ENCODE assay signal across 1 fruit fly cellular context in the genomic region with DNA sequence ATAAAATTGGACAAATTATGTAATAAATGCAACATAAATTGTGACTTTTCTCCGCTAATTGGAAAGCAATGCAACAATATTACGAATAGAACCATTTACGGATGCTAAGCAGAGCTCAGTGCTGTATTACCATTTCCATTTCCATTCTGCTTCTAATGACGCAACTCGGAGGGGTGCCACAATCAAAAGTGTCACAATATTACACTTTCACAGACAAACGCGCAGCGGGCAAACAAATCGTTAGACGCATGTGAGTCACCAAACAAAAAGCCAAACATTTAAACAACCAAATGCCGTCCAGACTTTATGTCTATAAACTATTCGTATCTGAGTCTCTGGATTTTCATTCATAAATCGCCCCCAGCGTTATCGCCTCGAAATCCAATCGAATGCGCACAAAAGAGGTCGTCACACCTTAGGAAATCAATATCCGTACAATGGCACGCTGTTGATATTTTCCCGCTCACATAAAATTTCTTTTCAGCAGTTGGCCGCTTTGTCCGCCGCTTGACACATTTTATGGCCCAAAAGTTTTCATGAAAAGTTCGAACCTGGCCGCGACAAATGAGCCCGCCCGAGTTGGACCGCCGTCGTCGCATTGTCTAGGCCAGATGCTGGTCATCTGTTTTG.
A peak's percentile ranks its signal among the peaks of the same experiment; 100 is the strongest.
TF ChIP-seq lines count a peak whose summit lies in the region.

No protein-coding gene starts in this region.

TF ChIP-seq in whole organism, embryonic, 481 proteins besides CTCF, POLR2A, EP300 and RAD21 (continued from another document):
- TF ChIP-seq abd-A (tag; optimal IDR thresholded peaks at IDR 0.05; lab: Kevin White, UChicago): peak; percentile 84
- peak; percentile 26 for TF ChIP-seq gsb-n (tag; optimal IDR thresholded peaks at IDR 0.05; lab: Kevin White, UChicago)
- no peak for TF ChIP-seq Dip2 (GFP tag; IDR thresholded peaks at IDR 0.05; lab: Robert Waterston, UW)
- no peak for TF ChIP-seq TFAM (GFP tag; optimal IDR thresholded peaks at IDR 0.05; lab: Kevin White, UChicago)
- no peak for TF ChIP-seq Dad (GFP tag; optimal IDR thresholded peaks at IDR 0.05; lab: Kevin White, UChicago)
- TF ChIP-seq al (GFP tag; IDR thresholded peaks at IDR 0.05; lab: Robert Waterston, UW): no peak
- TF ChIP-seq CG2199 (GFP tag; IDR thresholded peaks at IDR 0.05; lab: Robert Waterston, UW): peak; percentile 67; the same call in 1 of the 3 replicates
- no peak for TF ChIP-seq Ssrp (tag; optimal IDR thresholded peaks at IDR 0.05; lab: Kevin White, UChicago)
- TF ChIP-seq mirr (GFP tag; optimal IDR thresholded peaks at IDR 0.05; lab: Kevin White, UChicago): no peak
- no peak for TF ChIP-seq esg (GFP tag; conservative IDR thresholded peaks at IDR 0.05; lab: Robert Waterston, UW)
- TF ChIP-seq Hmx (GFP tag; optimal IDR thresholded peaks at IDR 0.05; lab: Kevin White, UChicago): no peak
- no peak for TF ChIP-seq ind (GFP tag; optimal IDR thresholded peaks at IDR 0.05; lab: Kevin White, UChicago)
- no peak for TF ChIP-seq sc (optimal IDR thresholded peaks at IDR 0.05; lab: Kevin White, UChicago)
- no peak for TF ChIP-seq sc (GFP tag; optimal IDR thresholded peaks at IDR 0.05; lab: Kevin White, UChicago)
- TF ChIP-seq fd96Cb (tag; optimal IDR thresholded peaks at IDR 0.05; lab: Kevin White, UChicago): no peak
- no peak for TF ChIP-seq cwo (GFP tag; optimal IDR thresholded peaks at IDR 0.05; lab: Kevin White, UChicago)
- no peak for TF ChIP-seq CG15479 (GFP tag; optimal IDR thresholded peaks at IDR 0.05; lab: Kevin White, UChicago)
- no peak for TF ChIP-seq CG12155 (GFP tag; optimal IDR thresholded peaks at IDR 0.05; lab: Kevin White, UChicago)
- no peak for TF ChIP-seq CG11696 (GFP tag; IDR thresholded peaks at IDR 0.05; lab: Robert Waterston, UW)
- TF ChIP-seq Blimp-1 (GFP tag; optimal IDR thresholded peaks at IDR 0.05; lab: Kevin White, UChicago): peak; percentile 80
- TF ChIP-seq Myb (GFP tag; optimal IDR thresholded peaks at IDR 0.05; lab: Kevin White, UChicago): no peak
- peak; percentile 44 for TF ChIP-seq sens (GFP tag; lab: Kevin White, UChicago)
- TF ChIP-seq Hsf (GFP tag; optimal IDR thresholded peaks at IDR 0.05; lab: Kevin White, UChicago): no peak
- TF ChIP-seq pita (GFP tag; optimal IDR thresholded peaks at IDR 0.05; lab: Kevin White, UChicago): no peak
- 0 out of 2 replicates have a peak, but pooled peaks have one; percentile 24 for TF ChIP-seq Awh (GFP tag; IDR thresholded peaks at IDR 0.05; lab: Robert Waterston, UW)
- TF ChIP-seq repo (GFP tag; optimal IDR thresholded peaks at IDR 0.05; lab: Kevin White, UChicago): no peak
- no peak for TF ChIP-seq Dll (GFP tag; IDR thresholded peaks at IDR 0.05; lab: Robert Waterston, UW; ENCODE audit: partially characterized antibody)
- no peak for TF ChIP-seq CG32772 (GFP tag; IDR thresholded peaks at IDR 0.05; lab: Robert Waterston, UW)
- no peak for TF ChIP-seq Abd-B (GFP tag; optimal IDR thresholded peaks at IDR 0.05; lab: Kevin White, UChicago)
- no peak for TF ChIP-seq CG17612 (GFP tag; IDR thresholded peaks at IDR 0.05; lab: Robert Waterston, UW)
- TF ChIP-seq CG8765 (GFP tag; IDR thresholded peaks at IDR 0.05; lab: Robert Waterston, UW): no peak
- no peak for TF ChIP-seq tio (GFP tag; optimal IDR thresholded peaks at IDR 0.05; lab: Kevin White, UChicago)
- no peak for TF ChIP-seq gcm2 (GFP tag; optimal IDR thresholded peaks at IDR 0.05; lab: Kevin White, UChicago)
- no peak for TF ChIP-seq jigr1 (GFP tag; IDR thresholded peaks at IDR 0.05; lab: Robert Waterston, UW)
- no peak for TF ChIP-seq chn (GFP tag; optimal IDR thresholded peaks at IDR 0.05; lab: Kevin White, UChicago)
- TF ChIP-seq Lpt (GFP tag; optimal IDR thresholded peaks at IDR 0.05; lab: Kevin White, UChicago): no peak
- TF ChIP-seq Pdp1 (GFP tag; optimal IDR thresholded peaks at IDR 0.05; lab: Kevin White, UChicago): peak in 1 of 2 experiments; percentile 51
- TF ChIP-seq CG14667 (GFP tag; IDR thresholded peaks at IDR 0.05; lab: Robert Waterston, UW): no peak
- TF ChIP-seq Gug (GFP tag; IDR thresholded peaks at IDR 0.05; lab: Robert Waterston, UW): no peak
- TF ChIP-seq btn (GFP tag; optimal IDR thresholded peaks at IDR 0.05; lab: Kevin White, UChicago): no peak
- no peak for TF ChIP-seq Stat92E (GFP tag; optimal IDR thresholded peaks at IDR 0.05; lab: Kevin White, UChicago)
- TF ChIP-seq CG13775 (GFP tag; optimal IDR thresholded peaks at IDR 0.05; lab: Kevin White, UChicago): no peak
- no peak for TF ChIP-seq CG10462 (GFP tag; optimal IDR thresholded peaks at IDR 0.05; lab: Kevin White, UChicago)
- no peak for TF ChIP-seq CG6683 (GFP tag; optimal IDR thresholded peaks at IDR 0.05; lab: Kevin White, UChicago)
- TF ChIP-seq sr (GFP tag; IDR thresholded peaks at IDR 0.05; lab: Robert Waterston, UW): no peak
- no peak for TF ChIP-seq CG3726 (GFP tag; IDR thresholded peaks at IDR 0.05; lab: Robert Waterston, UW)
- TF ChIP-seq kni (GFP tag; optimal IDR thresholded peaks at IDR 0.05; lab: Kevin White, UChicago): peak; percentile 49
- TF ChIP-seq lbe (GFP tag; optimal IDR thresholded peaks at IDR 0.05; lab: Kevin White, UChicago): no peak
- TF ChIP-seq CG10654 (GFP tag; optimal IDR thresholded peaks at IDR 0.05; lab: Kevin White, UChicago): no peak
- TF ChIP-seq CG13624 (GFP tag; optimal IDR thresholded peaks at IDR 0.05; lab: Kevin White, UChicago): no peak
- TF ChIP-seq CG8290 (GFP tag; optimal IDR thresholded peaks at IDR 0.05; lab: Kevin White, UChicago): no peak
- no peak for TF ChIP-seq CG8290 (tag; optimal IDR thresholded peaks at IDR 0.05; lab: Kevin White, UChicago)
- no peak for TF ChIP-seq Optix (GFP tag; IDR thresholded peaks at IDR 0.05; lab: Robert Waterston, UW)
- TF ChIP-seq sd (tag; optimal IDR thresholded peaks at IDR 0.05; lab: Kevin White, UChicago): peak; percentile 58
- no peak for TF ChIP-seq so (GFP tag; IDR thresholded peaks at IDR 0.05; lab: Robert Waterston, UW)
- no peak for TF ChIP-seq CG15601 (tag; optimal IDR thresholded peaks at IDR 0.05; lab: Kevin White, UChicago)
- no peak for TF ChIP-seq zfh1 (GFP tag; IDR thresholded peaks at IDR 0.05; lab: Robert Waterston, UW)
- no peak for TF ChIP-seq CG9876 (GFP tag; optimal IDR thresholded peaks at IDR 0.05; lab: Kevin White, UChicago)
- TF ChIP-seq Hr51 (GFP tag; optimal IDR thresholded peaks at IDR 0.05; lab: Kevin White, UChicago): no peak
- no peak for TF ChIP-seq CG2116 (GFP tag; optimal IDR thresholded peaks at IDR 0.05; lab: Kevin White, UChicago)
- TF ChIP-seq CG1602 (GFP tag; optimal IDR thresholded peaks at IDR 0.05; lab: Kevin White, UChicago): no peak
- no peak for TF ChIP-seq dm (GFP tag; optimal IDR thresholded peaks at IDR 0.05; lab: Kevin White, UChicago)
- no peak for TF ChIP-seq otp (GFP tag; IDR thresholded peaks at IDR 0.05; lab: Robert Waterston, UW)
- TF ChIP-seq CG42726 (GFP tag; IDR thresholded peaks at IDR 0.05; lab: Robert Waterston, UW; ENCODE audit: partially characterized antibody): no peak
- no peak for TF ChIP-seq Ptx1 (GFP tag; IDR thresholded peaks at IDR 0.05; lab: Robert Waterston, UW)
- no peak for TF ChIP-seq schlank (tag; optimal IDR thresholded peaks at IDR 0.05; lab: Kevin White, UChicago)
- TF ChIP-seq CG16813 (GFP tag; IDR thresholded peaks at IDR 0.05; lab: Robert Waterston, UW; ENCODE audit: partially characterized antibody): no peak
- no peak for TF ChIP-seq Gsc (GFP tag; IDR thresholded peaks at IDR 0.05; lab: Robert Waterston, UW)
- no peak for TF ChIP-seq CG10267 (tag; optimal IDR thresholded peaks at IDR 0.05; lab: Kevin White, UChicago)
- TF ChIP-seq bigmax (GFP tag; optimal IDR thresholded peaks at IDR 0.05; lab: Kevin White, UChicago): no peak
- no peak for TF ChIP-seq kah (GFP tag; optimal IDR thresholded peaks at IDR 0.05; lab: Kevin White, UChicago)
- no peak for TF ChIP-seq Meics (GFP tag; optimal IDR thresholded peaks at IDR 0.05; lab: Kevin White, UChicago)
- TF ChIP-seq Med (GFP tag; lab: Kevin White, UChicago): peak; percentile 61
- no peak for TF ChIP-seq tgo (GFP tag; IDR thresholded peaks at IDR 0.05; lab: Robert Waterston, UW)
- no peak for TF ChIP-seq NfI (GFP tag; optimal IDR thresholded peaks at IDR 0.05; lab: Kevin White, UChicago)
- no peak for TF ChIP-seq CG10274 (GFP tag; optimal IDR thresholded peaks at IDR 0.05; lab: Kevin White, UChicago)
- TF ChIP-seq CG6272 (GFP tag; IDR thresholded peaks at IDR 0.05; lab: Robert Waterston, UW): no peak
- TF ChIP-seq CG2120 (GFP tag; optimal IDR thresholded peaks at IDR 0.05; lab: Kevin White, UChicago): no peak
- no peak for TF ChIP-seq scrt (GFP tag; optimal IDR thresholded peaks at IDR 0.05; lab: Kevin White, UChicago)
- no peak for TF ChIP-seq BEAF-32 (GFP tag; optimal IDR thresholded peaks at IDR 0.05; lab: Kevin White, UChicago)
- TF ChIP-seq hbn (GFP tag; IDR thresholded peaks at IDR 0.05; lab: Robert Waterston, UW; ENCODE audit: partially characterized antibody): no peak
- no peak for TF ChIP-seq HLHmδ (GFP tag; optimal IDR thresholded peaks at IDR 0.05; lab: Kevin White, UChicago)
- no peak for TF ChIP-seq CG10321 (GFP tag; IDR thresholded peaks at IDR 0.05; lab: Robert Waterston, UW)
- no peak for TF ChIP-seq cg (GFP tag; optimal IDR thresholded peaks at IDR 0.05; lab: Kevin White, UChicago)
- TF ChIP-seq ci (GFP tag; IDR thresholded peaks at IDR 0.05; lab: Robert Waterston, UW): 0 out of 3 replicates have a peak, but pooled peaks have one; percentile 45
- no peak for TF ChIP-seq NC2β (GFP tag; optimal IDR thresholded peaks at IDR 0.05; lab: Kevin White, UChicago)
- TF ChIP-seq ERR (GFP tag; optimal IDR thresholded peaks at IDR 0.05; lab: Kevin White, UChicago): no peak
- no peak for TF ChIP-seq klu (GFP tag; IDR thresholded peaks at IDR 0.05; lab: Robert Waterston, UW)
- no peak for TF ChIP-seq CG3838 (GFP tag; optimal IDR thresholded peaks at IDR 0.05; lab: Kevin White, UChicago)
- no peak for TF ChIP-seq Nf-YB (GFP tag; optimal IDR thresholded peaks at IDR 0.05; lab: Kevin White, UChicago)
- peak; percentile 31 for TF ChIP-seq oc (tag; optimal IDR thresholded peaks at IDR 0.05; lab: Kevin White, UChicago)
- TF ChIP-seq CG12769 (tag; optimal IDR thresholded peaks at IDR 0.05; lab: Kevin White, UChicago): peak; percentile 63
- TF ChIP-seq HLH4C (GFP tag; IDR thresholded peaks at IDR 0.05; lab: Robert Waterston, UW; ENCODE audit: partially characterized antibody): no peak
